Fruit fly (Drosophila melanogaster): ENCODE data around the gene CG9701.
A peak's percentile ranks its signal among the peaks of the same experiment; 100 is the strongest.

Gene CG9701

DNA sequence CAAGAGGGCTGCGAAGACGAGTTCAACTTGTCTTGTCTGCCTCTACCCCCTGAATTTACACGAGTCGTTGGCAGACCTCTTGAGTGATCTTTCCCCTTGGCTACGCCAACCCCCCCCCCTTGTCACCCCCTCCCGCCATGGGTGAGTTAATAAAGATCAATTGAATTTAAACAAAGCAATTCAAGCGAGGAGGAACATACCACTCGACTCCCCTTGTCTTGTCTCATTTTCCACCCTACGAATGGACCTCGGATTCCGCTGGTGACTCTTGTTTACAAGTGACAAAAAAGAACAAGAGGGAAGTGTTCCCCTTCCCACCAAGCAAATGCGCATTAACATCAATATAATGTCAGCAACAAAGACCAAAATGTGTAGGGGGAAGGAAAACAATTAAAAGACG, 30.5 kb upstream of the CG9701 start:
- no peak for TF ChIP-seq h (GFP tag; optimal IDR thresholded peaks at IDR 0.05)
- TF ChIP-seq Abd-B (GFP tag; optimal IDR thresholded peaks at IDR 0.05): no peak
- TF ChIP-seq woc (GFP tag; optimal IDR thresholded peaks at IDR 0.05): no peak
- no peak for TF ChIP-seq ey (GFP tag; optimal IDR thresholded peaks at IDR 0.05)
- TF ChIP-seq psq (GFP tag; optimal IDR thresholded peaks at IDR 0.05): no peak

DNA sequence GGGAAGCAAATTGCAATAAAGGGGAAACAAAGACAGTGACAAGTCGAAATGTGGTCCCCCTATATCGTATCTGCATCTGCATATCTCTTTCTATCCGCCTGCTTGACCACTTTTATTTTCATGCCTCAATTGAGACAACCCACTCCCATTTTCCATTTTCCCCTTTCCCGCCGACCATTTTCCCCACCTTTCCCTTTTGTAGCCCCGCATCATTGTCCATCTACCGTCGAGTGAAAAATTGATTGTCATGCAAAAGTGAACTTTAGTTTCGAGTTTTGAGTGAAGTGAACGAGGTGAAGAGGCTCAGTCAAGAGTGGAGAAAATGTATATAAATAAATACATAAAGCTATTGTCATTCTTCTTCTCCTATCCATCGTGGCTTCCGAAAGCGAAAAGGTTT, 29.1 kb upstream of the CG9701 start:
- TF ChIP-seq GATAd (GFP tag; optimal IDR thresholded peaks at IDR 0.05): no peak
- no peak for TF ChIP-seq Hr83 (GFP tag; optimal IDR thresholded peaks at IDR 0.05; ENCODE audit: poor library complexity, severe bottlenecking)
- TF ChIP-seq sage (GFP tag; optimal IDR thresholded peaks at IDR 0.05): no peak
- no peak for TF ChIP-seq OdsH (GFP tag; optimal IDR thresholded peaks at IDR 0.05)
- no peak for TF ChIP-seq N (GFP tag; optimal IDR thresholded peaks at IDR 0.05)
- no peak for TF ChIP-seq Hnf4 (GFP tag; optimal IDR thresholded peaks at IDR 0.05)
- no peak for TF ChIP-seq CG32264 (GFP tag; optimal IDR thresholded peaks at IDR 0.05)

DNA sequence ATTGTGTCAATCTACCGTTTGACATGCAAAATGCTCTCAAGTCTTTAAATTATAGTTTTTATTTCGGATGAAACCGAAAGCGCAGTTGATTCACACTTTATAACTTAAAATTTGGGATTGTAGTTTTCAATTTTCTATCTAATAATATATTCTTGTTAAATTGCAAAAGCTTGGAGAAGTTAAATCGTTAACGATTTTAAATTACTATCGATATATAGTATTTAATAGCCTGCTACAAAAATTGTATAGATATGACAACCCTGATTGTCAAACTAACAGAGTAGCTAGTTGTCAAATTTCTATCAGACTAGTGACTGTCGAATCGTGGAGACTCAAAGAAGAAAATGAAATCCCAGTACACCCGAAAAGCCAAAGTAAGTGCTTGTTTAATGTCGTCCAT, 28.7 kb upstream of the CG9701 start, which contains the start of gene CG9692:
CG9692 (plus strand) TSS at position 301 of the 400 bp plus-strand sequence.
- TF ChIP-seq sv (GFP tag; optimal IDR thresholded peaks at IDR 0.05) (no peak), pan (optimal IDR thresholded peaks at IDR 0.05) (no peak)

DNA sequence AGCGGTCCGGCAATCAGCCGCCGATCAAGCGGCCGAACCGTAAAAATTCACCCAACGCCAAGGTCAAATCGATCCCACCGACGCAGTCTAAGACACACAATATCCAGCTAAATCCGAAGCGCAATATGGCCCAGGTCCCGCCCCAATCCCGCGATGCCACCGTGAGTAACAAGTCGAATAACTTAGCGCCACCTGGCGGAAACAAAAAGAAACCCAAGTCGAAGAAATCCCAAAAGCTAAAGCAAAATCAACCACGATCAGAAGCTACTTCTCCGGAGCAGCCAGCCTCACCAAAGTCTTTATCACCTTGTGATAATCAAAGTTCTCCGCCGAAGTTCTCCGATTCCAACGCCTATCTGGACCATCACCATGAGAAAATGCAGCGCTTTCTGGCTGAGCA, 27.7 kb upstream of the CG9701 start:
- TF ChIP-seq woc (GFP tag; optimal IDR thresholded peaks at IDR 0.05): no peak
- TF ChIP-seq Hnf4 (GFP tag; optimal IDR thresholded peaks at IDR 0.05): no peak
- no peak for TF ChIP-seq Dif (GFP tag; optimal IDR thresholded peaks at IDR 0.05; ENCODE audit: partially characterized antibody)
- no peak for TF ChIP-seq N (GFP tag; optimal IDR thresholded peaks at IDR 0.05)
- TF ChIP-seq Abd-B (GFP tag; optimal IDR thresholded peaks at IDR 0.05): no peak

DNA sequence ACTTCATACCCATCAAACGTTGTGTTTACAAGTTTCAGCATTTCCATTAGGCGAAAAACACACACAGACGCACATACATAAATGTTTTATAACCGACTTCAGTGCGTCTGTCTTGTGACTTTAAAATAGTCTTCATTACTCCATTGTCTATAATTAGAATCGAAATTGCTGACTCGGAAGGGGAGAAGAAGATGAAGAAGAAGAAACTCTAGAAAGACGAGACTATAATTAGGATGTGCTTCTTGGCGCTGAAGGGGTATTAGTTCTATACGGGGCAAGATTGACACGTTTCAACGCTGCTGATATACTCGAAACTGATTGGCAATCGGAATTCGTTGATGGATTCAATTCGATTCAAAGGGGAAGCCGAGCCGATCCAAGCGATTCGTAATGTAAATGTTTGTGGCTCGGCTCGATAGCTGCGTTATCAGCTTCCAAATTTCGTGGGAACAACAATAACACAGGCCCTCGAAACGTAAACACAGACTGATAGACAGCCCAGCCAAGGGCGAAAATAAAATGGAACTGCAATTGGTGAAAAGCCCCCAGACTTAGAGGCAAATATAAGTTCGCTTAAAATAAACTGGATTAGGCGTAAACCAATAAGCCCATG, 24.5 kb upstream of the CG9701 start:
- TF ChIP-seq fru (GFP tag; optimal IDR thresholded peaks at IDR 0.05): no peak
- TF ChIP-seq Rel (GFP tag; optimal IDR thresholded peaks at IDR 0.05): no peak
- peak; percentile 29 for TF ChIP-seq Rel (tag; optimal IDR thresholded peaks at IDR 0.05)

DNA sequence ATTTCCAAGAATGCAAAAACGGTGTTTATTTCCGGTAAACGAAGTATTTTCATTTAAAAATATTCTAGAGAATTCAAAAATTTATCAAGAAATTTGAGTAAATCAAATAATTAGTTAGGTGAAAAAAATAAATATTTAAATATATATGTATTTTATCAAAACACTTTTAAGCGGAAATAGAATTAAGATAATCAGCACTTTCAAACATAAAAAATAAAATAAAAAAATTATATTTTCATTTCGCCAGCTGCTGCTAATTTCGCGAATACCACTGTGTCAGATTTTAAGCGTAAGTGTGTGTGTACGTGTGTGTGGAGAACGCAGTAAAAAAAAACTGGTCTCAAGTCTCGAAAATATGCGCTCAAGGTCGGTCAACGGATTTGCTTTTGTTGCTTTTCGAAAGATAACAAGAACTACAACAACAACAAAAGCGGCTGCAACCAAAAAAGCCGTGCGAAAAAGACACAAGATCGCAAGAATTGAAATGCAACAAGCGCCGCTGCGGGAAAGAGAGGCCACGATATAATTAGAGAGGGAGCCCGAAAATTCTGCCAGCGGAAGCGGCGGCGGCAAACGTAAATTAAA, 23.6 kb upstream of the CG9701 start:
- TF ChIP-seq Rel (GFP tag; optimal IDR thresholded peaks at IDR 0.05) (no peak), Rel (tag; optimal IDR thresholded peaks at IDR 0.05) (no peak), Jra (GFP tag; optimal IDR thresholded peaks at IDR 0.05) (no peak), sage (GFP tag; optimal IDR thresholded peaks at IDR 0.05) (peak; percentile 13), lola (GFP tag; optimal IDR thresholded peaks at IDR 0.05) (no peak), Hnf4 (GFP tag; optimal IDR thresholded peaks at IDR 0.05) (peak; percentile 48), rgr (GFP tag; optimal IDR thresholded peaks at IDR 0.05) (peak; percentile 22), Sp1 (GFP tag; optimal IDR thresholded peaks at IDR 0.05) (no peak), ey (GFP tag; optimal IDR thresholded peaks at IDR 0.05) (no peak), Dif (GFP tag; optimal IDR thresholded peaks at IDR 0.05; ENCODE audit: partially characterized antibody) (no peak), brk (GFP tag; optimal IDR thresholded peaks at IDR 0.05) (peak; percentile 10), woc (GFP tag; optimal IDR thresholded peaks at IDR 0.05) (peak; percentile 16), jim (GFP tag; optimal IDR thresholded peaks at IDR 0.05) (peak; percentile 40), OdsH (GFP tag; optimal IDR thresholded peaks at IDR 0.05) (peak; percentile 1), HLH106 (tag; optimal IDR thresholded peaks at IDR 0.05) (peak; percentile 43), dmrt93B (GFP tag; optimal IDR thresholded peaks at IDR 0.05) (no peak), Myc (optimal IDR thresholded peaks at IDR 0.05) (no peak)

DNA sequence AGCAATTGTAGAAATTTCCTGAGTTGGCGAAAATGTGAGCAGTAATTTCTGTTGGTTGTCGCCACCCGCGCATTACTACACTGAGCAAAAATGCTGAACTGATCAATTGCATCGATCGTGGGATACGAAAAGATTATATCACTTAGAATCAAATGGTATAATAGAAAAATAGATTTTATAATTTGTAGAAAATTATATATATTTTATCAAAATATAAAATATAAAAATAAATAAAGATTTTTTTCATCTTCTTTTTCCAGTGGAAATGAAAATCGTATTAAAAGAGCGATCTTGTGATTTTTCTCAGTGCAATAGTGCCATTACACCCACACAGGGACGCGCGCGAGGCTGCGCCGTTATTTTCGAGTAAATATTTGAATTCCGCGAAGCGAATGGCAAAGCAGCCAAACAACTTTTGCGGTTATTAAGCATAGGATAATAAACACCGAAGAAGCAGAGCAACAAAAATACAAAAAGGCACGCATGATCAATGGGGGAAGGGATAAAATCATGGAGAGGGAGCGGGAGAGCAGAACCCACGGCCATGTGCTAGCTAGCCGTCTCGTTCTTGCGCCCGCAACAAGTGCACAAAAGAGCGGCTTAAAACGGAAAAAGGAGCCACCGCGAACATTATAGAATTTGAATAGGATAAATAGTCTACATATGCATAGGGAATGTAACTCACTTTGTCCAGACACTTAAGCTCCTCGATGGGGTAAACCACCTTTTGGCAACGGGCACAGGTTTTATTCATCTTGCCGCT, 22.9 kb upstream of the CG9701 start:
- TF ChIP-seq fru (GFP tag; optimal IDR thresholded peaks at IDR 0.05) (peak; percentile 24), tai (GFP tag; optimal IDR thresholded peaks at IDR 0.05) (no peak), ey (GFP tag; optimal IDR thresholded peaks at IDR 0.05) (peak; percentile 17), Mio (GFP tag; optimal IDR thresholded peaks at IDR 0.05) (no peak), dl (GFP tag; optimal IDR thresholded peaks at IDR 0.05; ENCODE audit: insufficient read depth in 1 of 2, partially characterized antibody in 2 of 2) (no peak), HLH106 (tag; optimal IDR thresholded peaks at IDR 0.05) (peak; percentile 71), Myc (optimal IDR thresholded peaks at IDR 0.05) (no peak), OdsH (GFP tag; optimal IDR thresholded peaks at IDR 0.05) (peak; percentile 21), dmrt93B (GFP tag; optimal IDR thresholded peaks at IDR 0.05) (peak; percentile 24), Dif (GFP tag; optimal IDR thresholded peaks at IDR 0.05; ENCODE audit: partially characterized antibody) (no peak), rgr (GFP tag; optimal IDR thresholded peaks at IDR 0.05) (peak; percentile 27), psq (GFP tag; optimal IDR thresholded peaks at IDR 0.05) (peak; percentile 24), foxo (GFP tag; optimal IDR thresholded peaks at IDR 0.05) (peak in 1 of 2 experiments; percentile 65), Sp1 (GFP tag; optimal IDR thresholded peaks at IDR 0.05) (peak; percentile 48), Hr78 (GFP tag; optimal IDR thresholded peaks at IDR 0.05) (no peak), jim (GFP tag; optimal IDR thresholded peaks at IDR 0.05) (no peak), woc (GFP tag; optimal IDR thresholded peaks at IDR 0.05) (no peak), Hnf4 (GFP tag; optimal IDR thresholded peaks at IDR 0.05) (no peak), Hr83 (GFP tag; optimal IDR thresholded peaks at IDR 0.05; ENCODE audit: poor library complexity, severe bottlenecking) (no peak), Rel (GFP tag; optimal IDR thresholded peaks at IDR 0.05) (no peak), Rel (tag; optimal IDR thresholded peaks at IDR 0.05) (no peak), Vsx2 (GFP tag; optimal IDR thresholded peaks at IDR 0.05; ENCODE audit: partially characterized antibody) (no peak)

Measured in whole organism, wandering third instar larva.